Fruit fly (Drosophila melanogaster) whole organism, embryonic: ENCODE results near the gene Gart.

Source experiments
- B-H1 ChIP-seq: fragments of 200-800 bp; sonication (Bioruptor generic); IDR thresholded peaks from 3 replicates; pipeline ENCODE4 v1.3.6; 2022; ENCODE audit warnings: missing biosample characterization, missing genetic modification characterization
- CG12219 ChIP-seq: fragments of 200-800 bp; sonication (Bioruptor generic); optimal IDR thresholded peaks from 3 replicates; lab custom pipeline; 2018; ENCODE audit warnings: missing biosample characterization, mild to moderate bottlenecking, missing genetic modification characterization
- CG9817 ChIP-seq: fragments of 200-800 bp; sonication (Bioruptor generic); optimal IDR thresholded peaks from 2 replicates; lab custom pipeline; 2018; ENCODE audit warnings: missing biosample characterization, mild to moderate bottlenecking, missing genetic modification characterization, moderate library complexity
- Drgx ChIP-seq: fragments of 200-800 bp; sonication (Bioruptor generic); IDR thresholded peaks from 2 replicates; pipeline ENCODE4 v1.3.6; 2022; ENCODE audit warnings: missing biosample characterization, missing genetic modification characterization
- insv ChIP-seq, 2 experiments: fragments of 200-800 bp; sonication (Bioruptor generic); optimal IDR thresholded peaks; 3 replicates each; lab custom pipeline; 2016 to 2018; ENCODE audit warnings: missing biosample characterization in 2 of 2, missing genetic modification characterization in 2 of 2
- slbo ChIP-seq: fragments of 200-800 bp; sonication (Bioruptor generic); IDR thresholded peaks from 2 replicates; pipeline ENCODE4 v1.3.6; 2022; ENCODE audit warnings: missing biosample characterization, missing genetic modification characterization

dm6 chr2L:7025247-7025646 is 1.5 kb upstream of the Gart start:
- TF ChIP-seq Drgx (GFP tag; lab: Robert Waterston, UW) (no peak), insv (GFP tag; optimal IDR thresholded peaks at IDR 0.05; lab: Kevin White, UChicago) (no peak), CG12219 (no peak), CG9817 (tag; lab: Kevin White, UChicago) (no peak), B-H1 (GFP tag; lab: Robert Waterston, UW) (no peak), slbo (GFP tag; lab: Robert Waterston, UW) (no peak)
